Fruit fly (Drosophila melanogaster): Measurements from ENCODE around the gene wg.

- peak; percentile 57 for TF ChIP-seq CG34367 (tag; optimal IDR thresholded peaks at IDR 0.05)
- 0 out of 2 replicates have a peak, but pooled peaks have one; percentile 17 for TF ChIP-seq CG12605 (GFP tag; IDR thresholded peaks at IDR 0.05)
- peak; percentile 65 for TF ChIP-seq CG8159 (tag; optimal IDR thresholded peaks at IDR 0.05)
- no peak for TF ChIP-seq CG10348 (GFP tag; IDR thresholded peaks at IDR 0.05)
Observed at dm6 chr2L:7319914-7320313, 13.0 kb downstream of the wg start.
